Worm (Caenorhabditis elegans) whole organism, mixed stage, embryonic: ENCODE measurements around the gene Y39G8B.13.
"Not testable (repeated sequence)": the region's sequence is repeated elsewhere in the genome, so short reads cannot be mapped to it uniquely, and the experiment has no call there.

Experiments
- M03D4.4 ChIP-seq: sonication (generic microtip); optimal IDR thresholded peaks from 2 replicates; lab custom pipeline; 2017; ENCODE audit warnings: mild to moderate bottlenecking, missing genetic modification characterization, missing compliant biosample characterization
- bed-3 ChIP-seq: fragments of 200-800 bp; sonication (Bioruptor generic); optimal IDR thresholded peaks from 3 replicates; lab custom pipeline; 2018; ENCODE audit warnings: mild to moderate bottlenecking, missing genetic modification characterization, moderate library complexity, missing compliant biosample characterization
- blmp-1 ChIP-seq: fragments of 150-350 bp; optimal IDR thresholded peaks from 2 replicates; lab custom pipeline; 2014; ENCODE audit warnings: missing biosample characterization, missing genetic modification characterization
- ceh-39 ChIP-seq: fragments of 150-350 bp; optimal IDR thresholded peaks from 2 replicates; lab custom pipeline; 2014; ENCODE audit warnings: missing biosample characterization, missing genetic modification characterization
- ceh-83 ChIP-seq: fragments of 200-800 bp; sonication (Bioruptor generic); optimal IDR thresholded peaks from 2 replicates; lab custom pipeline; 2018; ENCODE audit warnings: mild to moderate bottlenecking, missing genetic modification characterization, missing compliant biosample characterization
- ces-1 ChIP-seq: fragments of 150-350 bp; optimal IDR thresholded peaks from 2 replicates; lab custom pipeline; 2014; ENCODE audit warnings: missing biosample characterization, missing genetic modification reagents, missing genetic modification characterization
- cnd-1 ChIP-seq: fragments of 200-800 bp; sonication (Bioruptor generic); optimal IDR thresholded peaks from 2 replicates; lab custom pipeline; 2018; ENCODE audit warnings: mild to moderate bottlenecking, missing genetic modification characterization, missing compliant biosample characterization
- drap-1 ChIP-seq: fragments of 200-800 bp; sonication (Bioruptor generic); optimal IDR thresholded peaks from 3 replicates; lab custom pipeline; 2018; ENCODE audit warnings: mild to moderate bottlenecking, missing genetic modification characterization, missing compliant biosample characterization
- elt-1 ChIP-seq: sonication (generic microtip); optimal IDR thresholded peaks from 2 replicates; lab custom pipeline; 2017; ENCODE audit warnings: missing genetic modification characterization, mild to moderate bottlenecking, missing compliant biosample characterization, antibody characterized with exemption, moderate library complexity, borderline replicate concordance; ENCODE audit not compliant: insufficient read depth
- elt-3 ChIP-seq: fragments of 150-350 bp; optimal IDR thresholded peaks from 2 replicates; lab custom pipeline; 2014; ENCODE audit warnings: missing biosample characterization, missing genetic modification characterization
- hlh-1 ChIP-seq: fragments of 150-350 bp; optimal IDR thresholded peaks from 2 replicates; lab custom pipeline; 2014; ENCODE audit warnings: missing biosample characterization, missing genetic modification reagents, missing genetic modification characterization
- lin-13 ChIP-seq: fragments of 150-350 bp; optimal IDR thresholded peaks from 2 replicates; lab custom pipeline; 2014; ENCODE audit warnings: missing biosample characterization, missing genetic modification characterization
- lin-32 ChIP-seq: fragments of 200-800 bp; sonication (Bioruptor generic); optimal IDR thresholded peaks from 2 replicates; lab custom pipeline; 2018; ENCODE audit warnings: mild to moderate bottlenecking, missing genetic modification characterization, missing compliant biosample characterization
- lsy-2 ChIP-seq: fragments of 150-350 bp; optimal IDR thresholded peaks from 2 replicates; lab custom pipeline; 2014; ENCODE audit warnings: missing biosample characterization, missing genetic modification characterization
- mab-5 ChIP-seq: fragments of 150-350 bp; optimal IDR thresholded peaks from 2 replicates; lab custom pipeline; 2014; ENCODE audit warnings: missing biosample characterization, missing genetic modification characterization
- mep-1 ChIP-seq: fragments of 150-350 bp; optimal IDR thresholded peaks from 2 replicates; lab custom pipeline; 2017; ENCODE audit warnings: missing biosample characterization, missing genetic modification reagents, missing genetic modification characterization, inconsistent platforms
- mls-2 ChIP-seq: sonication (generic microtip); optimal IDR thresholded peaks from 2 replicates; lab custom pipeline; 2016; ENCODE audit warnings: mild to moderate bottlenecking, missing genetic modification characterization, moderate library complexity, missing compliant biosample characterization
- nhr-12 ChIP-seq: fragments of 150-350 bp; optimal IDR thresholded peaks from 2 replicates; lab custom pipeline; 2014; ENCODE audit warnings: missing biosample characterization, missing genetic modification characterization
- nhr-2 ChIP-seq: fragments of 150-350 bp; optimal IDR thresholded peaks from 2 replicates; lab custom pipeline; 2014; ENCODE audit warnings: missing biosample characterization, missing genetic modification characterization
- nhr-237 ChIP-seq: fragments of 150-350 bp; optimal IDR thresholded peaks from 2 replicates; lab custom pipeline; 2014; ENCODE audit warnings: missing biosample characterization, missing genetic modification characterization
- nhr-28 ChIP-seq: fragments of 150-350 bp; optimal IDR thresholded peaks from 2 replicates; lab custom pipeline; 2014; ENCODE audit warnings: missing biosample characterization, missing genetic modification characterization
- nhr-76 ChIP-seq: sonication (generic microtip); optimal IDR thresholded peaks from 2 replicates; lab custom pipeline; 2017; ENCODE audit warnings: missing biosample characterization, missing genetic modification characterization
- pha-4 ChIP-seq: fragments of 150-350 bp; optimal IDR thresholded peaks from 2 replicates; lab custom pipeline; 2018; ENCODE audit warnings: missing biosample characterization, missing genetic modification reagents, missing genetic modification characterization
- sem-2 ChIP-seq: fragments of 200-800 bp; sonication (Bioruptor generic); optimal IDR thresholded peaks from 2 replicates; lab custom pipeline; 2018; ENCODE audit warnings: mild to moderate bottlenecking, missing genetic modification characterization, missing compliant biosample characterization
- snpc-4 ChIP-seq: fragments of 150-350 bp; optimal IDR thresholded peaks from 2 replicates; lab custom pipeline; 2014; ENCODE audit warnings: missing biosample characterization, missing genetic modification characterization
- sptf-1 ChIP-seq: sonication (generic microtip); optimal IDR thresholded peaks from 2 replicates; lab custom pipeline; 2017; ENCODE audit warnings: mild to moderate bottlenecking, missing genetic modification characterization, moderate library complexity, missing compliant biosample characterization
- tbx-8 ChIP-seq: fragments of 200-800 bp; sonication (Bioruptor generic); optimal IDR thresholded peaks from 2 replicates; lab custom pipeline; 2018; ENCODE audit warnings: mild to moderate bottlenecking, missing genetic modification characterization, moderate library complexity, missing compliant biosample characterization
- unc-120 ChIP-seq: sonication (generic microtip); optimal IDR thresholded peaks from 2 replicates; lab custom pipeline; 2017; ENCODE audit warnings: missing genetic modification characterization, missing compliant biosample characterization; ENCODE audit not compliant: poor library complexity, severe bottlenecking
- unc-62 ChIP-seq: fragments of 150-350 bp; optimal IDR thresholded peaks from 2 replicates; lab custom pipeline; 2014; ENCODE audit warnings: missing biosample characterization, missing genetic modification reagents, missing genetic modification characterization
- zip-8 ChIP-seq: fragments of 150-350 bp; optimal IDR thresholded peaks from 2 replicates; lab custom pipeline; 2014; ENCODE audit warnings: missing biosample characterization, missing genetic modification characterization
- ztf-11 ChIP-seq: fragments of 150-350 bp; optimal IDR thresholded peaks from 2 replicates; lab custom pipeline; 2014; ENCODE audit warnings: missing biosample characterization, missing genetic modification characterization

The Y39G8B.13 gene

DNA sequence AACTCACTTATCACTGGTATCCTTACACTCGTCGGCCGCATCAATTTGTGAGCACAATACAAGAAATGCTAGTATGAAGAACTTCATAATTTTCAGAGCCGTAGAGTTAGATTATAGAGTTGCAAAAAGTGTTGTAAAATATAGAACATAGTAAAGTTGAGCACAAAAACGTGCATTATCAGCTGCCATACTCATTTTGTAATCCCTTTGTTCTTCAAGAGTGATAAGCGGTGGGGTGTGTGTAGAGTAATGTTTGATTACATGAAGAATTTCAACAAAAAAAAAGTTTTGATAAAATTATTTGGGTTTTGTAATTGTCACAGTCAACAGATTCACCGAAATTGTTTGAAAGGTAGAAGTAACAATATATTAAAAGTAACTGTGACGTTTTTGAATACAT lies at the start of gene Y39G8B.13, which contains the start of gene Y39G8B.10:
Gene Y39G8B.13, minus strand, starts transcription at position 125 of the 400 bp plus-strand sequence.
Gene Y39G8B.10, minus strand, starts transcription at position 193 of the 400 bp plus-strand sequence.
- no peak for TF ChIP-seq ceh-39 (tag; lab: Kevin White, UChicago)
- TF ChIP-seq M03D4.4 (tag; lab: Kevin White, UChicago), result no peak
- TF ChIP-seq cnd-1 (tag; lab: Kevin White, UChicago), result no peak
- no peak for TF ChIP-seq mab-5 (tag; lab: Kevin White, UChicago)
- TF ChIP-seq unc-62 (GFP tag; lab: Kevin White, UChicago), result no peak
- no peak for TF ChIP-seq lin-13 (tag; lab: Kevin White, UChicago)
- TF ChIP-seq pha-4 (tag; lab: Kevin White, UChicago), result no peak
- no peak for TF ChIP-seq unc-120

DNA sequence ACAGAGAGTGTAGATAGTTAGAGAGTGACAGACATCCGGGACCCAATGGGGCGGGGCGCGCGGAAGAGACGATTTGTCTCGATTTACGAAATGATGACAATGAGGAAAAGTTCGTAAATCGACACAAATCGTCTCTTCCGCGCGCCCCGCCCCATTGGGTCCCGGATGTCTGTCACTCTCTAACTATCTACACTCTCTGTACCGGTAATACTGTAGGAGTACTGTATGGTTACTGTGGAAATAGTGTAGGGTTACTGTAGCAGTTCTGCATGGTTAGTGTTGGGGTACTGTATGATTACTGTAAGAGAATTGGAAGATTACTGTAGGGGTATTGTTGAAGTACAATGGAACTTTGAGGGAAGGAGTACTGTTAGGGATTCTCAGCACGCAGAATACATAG lies 38.4 kb upstream of the Y39G8B.13 start, which contains the start of gene F01D5.10:
Gene F01D5.10, minus strand, starts transcription at position 101 of the 400 bp plus-strand sequence.
- not testable (repeated sequence) for TF ChIP-seq ces-1 (GFP tag; lab: Kevin White, UChicago); cnd-1 (tag; lab: Kevin White, UChicago); nhr-28
- TF ChIP-seq, all 35 proteins: peak for 0; not testable (repeated sequence) for 35

DNA sequence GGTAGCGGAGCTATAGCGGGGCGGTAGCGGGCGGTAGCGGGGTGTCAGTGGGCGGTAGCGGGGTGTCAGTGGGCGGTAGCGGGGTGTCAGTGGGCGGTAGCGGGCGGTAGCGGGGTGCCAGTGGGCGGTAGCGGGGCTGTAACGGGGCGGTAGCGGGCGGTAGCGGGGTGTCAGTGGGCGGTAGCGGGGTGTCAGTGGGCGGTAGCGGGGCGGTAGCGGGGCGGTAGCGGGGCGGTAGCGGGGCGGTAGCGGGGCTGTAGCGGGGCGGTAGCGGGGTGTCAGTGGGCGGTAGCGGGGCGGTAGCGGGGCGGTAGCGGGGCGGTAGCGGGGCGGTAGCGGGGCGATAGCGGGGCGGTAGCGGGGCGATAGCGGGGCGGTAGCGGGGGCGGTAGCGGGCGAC lies 36.8 kb upstream of the Y39G8B.13 start:
- TF ChIP-seq mls-2 (tag; lab: Kevin White, UChicago), result peak; percentile 42
- peak; percentile 10 for TF ChIP-seq drap-1 (GFP tag; lab: Kevin White, UChicago)
- peak; percentile 60 for TF ChIP-seq sptf-1 (tag; lab: Kevin White, UChicago)
- TF ChIP-seq M03D4.4 (tag; lab: Kevin White, UChicago), result peak; percentile 16

DNA sequence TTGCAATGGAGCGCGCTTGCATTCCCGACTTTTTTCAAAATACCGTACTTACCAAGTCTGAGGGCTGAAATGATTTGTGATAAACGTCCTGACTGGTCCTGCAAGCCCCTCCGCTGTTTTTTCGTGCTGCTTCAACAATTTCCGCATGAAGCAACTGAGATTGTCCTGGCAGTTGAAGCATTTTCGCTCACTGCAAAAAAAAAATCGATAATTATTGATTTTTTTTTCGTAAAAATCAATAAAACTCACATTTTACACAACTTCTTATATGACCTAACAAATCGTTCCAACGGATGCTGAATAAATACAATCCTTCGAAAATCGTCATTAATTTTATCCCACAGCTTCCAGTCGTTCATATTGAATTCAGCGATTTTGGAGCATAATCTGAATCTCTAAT lies 36.0 kb upstream of the Y39G8B.13 start:
- TF ChIP-seq zip-8 (tag; lab: Kevin White, UChicago), result no peak
- no peak for TF ChIP-seq ceh-83 (GFP tag; lab: Kevin White, UChicago)
- no peak for TF ChIP-seq ztf-11
- no peak for TF ChIP-seq lin-13 (tag; lab: Kevin White, UChicago)
- TF ChIP-seq snpc-4 (tag; lab: Kevin White, UChicago), result no peak
- TF ChIP-seq ces-1 (GFP tag; lab: Kevin White, UChicago), result no peak
- TF ChIP-seq elt-1 (tag; lab: Kevin White, UChicago), result no peak
- no peak for TF ChIP-seq unc-120
- TF ChIP-seq nhr-12 (tag; lab: Kevin White, UChicago), result no peak
- TF ChIP-seq sem-2, result no peak

DNA sequence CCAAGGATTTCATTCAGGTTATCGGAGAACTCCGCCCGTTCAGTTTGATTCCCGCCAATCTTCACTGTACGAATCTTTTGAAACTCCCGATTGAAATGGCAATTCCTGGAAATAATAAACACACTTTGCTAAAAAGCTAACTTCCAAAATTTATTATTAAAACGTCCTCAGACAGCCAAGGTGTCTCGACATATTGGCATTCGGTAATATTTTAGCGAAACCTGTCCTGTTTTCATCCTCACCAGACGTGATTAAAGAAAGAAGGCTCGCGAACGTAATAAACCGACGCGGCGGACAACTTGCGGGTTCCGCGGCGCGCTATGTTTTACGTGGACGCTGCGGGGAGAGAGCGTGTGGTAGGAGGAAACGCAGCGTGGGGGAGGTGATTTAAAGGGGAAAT lies 35.3 kb upstream of the Y39G8B.13 start:
- TF ChIP-seq lin-13 (tag; lab: Kevin White, UChicago) (peak; percentile 39), lsy-2 (tag; lab: Kevin White, UChicago) (no peak), blmp-1 (tag; lab: Kevin White, UChicago) (no peak), elt-1 (tag; lab: Kevin White, UChicago) (no peak), zip-8 (tag; lab: Kevin White, UChicago) (no peak), nhr-28 (no peak), elt-3 (tag; lab: Kevin White, UChicago) (no peak), nhr-12 (tag; lab: Kevin White, UChicago) (no peak), sptf-1 (tag; lab: Kevin White, UChicago) (peak; percentile 59), lin-32 (no peak), cnd-1 (tag; lab: Kevin White, UChicago) (peak; percentile 34), mab-5 (tag; lab: Kevin White, UChicago) (no peak), ceh-39 (tag; lab: Kevin White, UChicago) (no peak), hlh-1 (tag; lab: Kevin White, UChicago) (no peak), nhr-237 (tag; lab: Kevin White, UChicago) (no peak), drap-1 (GFP tag; lab: Kevin White, UChicago) (peak; percentile 26), nhr-2 (tag; lab: Kevin White, UChicago) (no peak), tbx-8 (GFP tag; lab: Kevin White, UChicago) (no peak), mep-1 (tag; lab: Kevin White, UChicago) (peak; percentile 58), unc-62 (GFP tag; lab: Kevin White, UChicago) (no peak), nhr-76 (no peak), M03D4.4 (tag; lab: Kevin White, UChicago) (no peak), ceh-83 (GFP tag; lab: Kevin White, UChicago) (peak; percentile 63), bed-3 (GFP tag; lab: Kevin White, UChicago) (no peak)
